Worm (Caenorhabditis elegans) whole organism, young adult: Measurements from ENCODE around the gene coq-2.
A peak's percentile ranks its signal among the peaks of the same experiment; 100 is the strongest.

Experiments
- B0336.3 ChIP-seq: fragments of 200-800 bp; sonication (Bioruptor generic); IDR thresholded peaks from 2 replicates; pipeline ENCODE4 v1.3.6; 2022; ENCODE audit warnings: missing genetic modification characterization, missing compliant biosample characterization
- C17E4.6 ChIP-seq: fragments of 200-800 bp; sonication (Bioruptor generic); IDR thresholded peaks from 2 replicates; pipeline ENCODE4 v1.3.6; 2022; ENCODE audit warnings: missing genetic modification reagents, missing genetic modification characterization, missing compliant biosample characterization
- D2030.7 ChIP-seq: fragments of 200-800 bp; sonication (Bioruptor generic); IDR thresholded peaks from 2 replicates; pipeline ENCODE4 v1.3.6; 2022; ENCODE audit warnings: missing genetic modification reagents, missing genetic modification characterization, missing compliant biosample characterization
- F10E7.11 ChIP-seq: sonication (generic microtip); optimal IDR thresholded peaks from 2 replicates; lab custom pipeline; 2017; ENCODE audit warnings: mild to moderate bottlenecking, missing genetic modification characterization, moderate library complexity, missing compliant biosample characterization
- F22D6.2 ChIP-seq: sonication (generic microtip); optimal IDR thresholded peaks from 2 replicates; lab custom pipeline; 2016; ENCODE audit warnings: mild to moderate bottlenecking, missing genetic modification characterization, missing compliant biosample characterization
- F23B12.7 ChIP-seq: sonication (generic microtip); optimal IDR thresholded peaks from 2 replicates; lab custom pipeline; 2017; ENCODE audit warnings: missing genetic modification characterization, mild to moderate bottlenecking, missing compliant biosample characterization, antibody characterized with exemption, moderate library complexity; ENCODE audit not compliant: insufficient read depth
- F37B4.10 ChIP-seq: fragments of 200-800 bp; sonication (Bioruptor generic); IDR thresholded peaks from 2 replicates; pipeline ENCODE4 v1.3.6; 2022; ENCODE audit warnings: missing genetic modification characterization, missing compliant biosample characterization
- F57A8.1 ChIP-seq: fragments of 200-800 bp; sonication (Bioruptor generic); optimal IDR thresholded peaks from 2 replicates; lab custom pipeline; 2018; ENCODE audit warnings: mild to moderate bottlenecking, missing genetic modification characterization, moderate library complexity, missing compliant biosample characterization
- T07F8.4 ChIP-seq: sonication (generic microtip); optimal IDR thresholded peaks from 2 replicates; lab custom pipeline; 2016; ENCODE audit warnings: mild to moderate bottlenecking, missing genetic modification characterization, moderate library complexity, missing compliant biosample characterization
- T26A5.8 ChIP-seq: sonication (generic microtip); optimal IDR thresholded peaks from 2 replicates; lab custom pipeline; 2016; ENCODE audit warnings: missing genetic modification characterization, missing compliant biosample characterization
- Y56A3A.18 ChIP-seq: fragments of 200-800 bp; sonication (Bioruptor generic); IDR thresholded peaks from 2 replicates; pipeline ENCODE4 v1.3.6; 2022; ENCODE audit warnings: missing genetic modification reagents, missing genetic modification characterization, missing compliant biosample characterization
- aptf-3 ChIP-seq: fragments of 200-800 bp; sonication (Bioruptor generic); IDR thresholded peaks from 2 replicates; pipeline ENCODE4 v1.3.6; 2022; ENCODE audit warnings: missing genetic modification characterization, missing compliant biosample characterization
- atf-7 ChIP-seq: sonication (generic microtip); optimal IDR thresholded peaks from 2 replicates; lab custom pipeline; 2017; ENCODE audit warnings: mild to moderate bottlenecking, missing genetic modification characterization, missing compliant biosample characterization
- attf-3 ChIP-seq: fragments of 200-800 bp; sonication (Bioruptor generic); conservative IDR thresholded peaks from 2 replicates; pipeline ENCODE4 v1.3.6; 2022; ENCODE audit warnings: missing genetic modification reagents, missing genetic modification characterization, missing compliant biosample characterization
- bed-1 ChIP-seq: fragments of 200-800 bp; sonication (Bioruptor generic); IDR thresholded peaks from 2 replicates; pipeline ENCODE4 v1.3.6; 2022; ENCODE audit warnings: missing genetic modification reagents, missing genetic modification characterization, missing compliant biosample characterization
- ccch-3 ChIP-seq: fragments of 200-800 bp; sonication (Bioruptor generic); optimal IDR thresholded peaks from 2 replicates; lab custom pipeline; 2018; ENCODE audit warnings: mild to moderate bottlenecking, missing genetic modification characterization, missing compliant biosample characterization
- ceh-100 ChIP-seq: fragments of 200-800 bp; sonication (Bioruptor generic); IDR thresholded peaks from 2 replicates; pipeline ENCODE4 v1.3.6; 2022; ENCODE audit warnings: missing genetic modification reagents, missing genetic modification characterization, missing compliant biosample characterization
- ceh-40 ChIP-seq: fragments of 200-800 bp; sonication (Bioruptor generic); IDR thresholded peaks from 2 replicates; pipeline ENCODE4 v1.3.6; 2022; ENCODE audit warnings: missing genetic modification characterization, missing compliant biosample characterization
- ceh-79 ChIP-seq: sonication (generic microtip); optimal IDR thresholded peaks from 2 replicates; lab custom pipeline; 2017; ENCODE audit warnings: mild to moderate bottlenecking, missing genetic modification characterization, missing compliant biosample characterization
- ceh-91 ChIP-seq: fragments of 200-800 bp; sonication (Bioruptor generic); IDR thresholded peaks from 2 replicates; pipeline ENCODE4 v1.3.6; 2022; ENCODE audit warnings: missing genetic modification reagents, missing genetic modification characterization, missing compliant biosample characterization
- die-1 ChIP-seq: sonication (generic microtip); optimal IDR thresholded peaks from 2 replicates; lab custom pipeline; 2016; ENCODE audit warnings: missing genotype, mild to moderate bottlenecking, missing genetic modification characterization, missing compliant biosample characterization
- egrh-3 ChIP-seq: fragments of 200-800 bp; sonication (Bioruptor generic); IDR thresholded peaks from 2 replicates; pipeline ENCODE4 v1.3.6; 2022; ENCODE audit warnings: missing genetic modification reagents, missing genetic modification characterization, missing compliant biosample characterization
- ets-4 ChIP-seq: fragments of 200-800 bp; sonication (Bioruptor generic); optimal IDR thresholded peaks from 2 replicates; lab custom pipeline; 2018; ENCODE audit warnings: mild to moderate bottlenecking, missing genetic modification characterization, missing compliant biosample characterization
- gei-17 ChIP-seq: fragments of 200-800 bp; sonication (Bioruptor generic); optimal IDR thresholded peaks from 2 replicates; lab custom pipeline; 2018; ENCODE audit warnings: mild to moderate bottlenecking, missing genetic modification characterization, missing compliant biosample characterization
- hlh-12 ChIP-seq: sonication (generic microtip); optimal IDR thresholded peaks from 2 replicates; lab custom pipeline; 2016; ENCODE audit warnings: missing genetic modification characterization, missing compliant biosample characterization
- hsf-1 ChIP-seq: fragments of 200-800 bp; sonication (Bioruptor generic); IDR thresholded peaks from 2 replicates; pipeline ENCODE4 v1.3.6; 2022; ENCODE audit warnings: missing genetic modification reagents, missing genetic modification characterization, missing compliant biosample characterization
- let-526 ChIP-seq: fragments of 200-800 bp; sonication (Bioruptor generic); IDR thresholded peaks from 2 replicates; pipeline ENCODE4 v1.3.6; 2022; ENCODE audit warnings: missing genetic modification reagents, missing genetic modification characterization, missing compliant biosample characterization
- lin-54 ChIP-seq: fragments of 200-800 bp; sonication (Bioruptor generic); optimal IDR thresholded peaks from 2 replicates; lab custom pipeline; 2018; ENCODE audit warnings: mild to moderate bottlenecking, missing genetic modification characterization, missing compliant biosample characterization
- lsl-1 ChIP-seq: fragments of 200-800 bp; sonication (Bioruptor generic); optimal IDR thresholded peaks from 2 replicates; lab custom pipeline; 2018; ENCODE audit warnings: mild to moderate bottlenecking, missing genetic modification characterization, moderate library complexity, missing compliant biosample characterization
- madf-10 ChIP-seq: sonication (generic microtip); optimal IDR thresholded peaks from 2 replicates; lab custom pipeline; 2016; ENCODE audit warnings: mild to moderate bottlenecking, missing genetic modification characterization, missing compliant biosample characterization
- mcd-1 ChIP-seq: fragments of 200-800 bp; sonication (Bioruptor generic); IDR thresholded peaks from 2 replicates; pipeline ENCODE4 v1.3.6; 2022; ENCODE audit warnings: missing genetic modification reagents, missing genetic modification characterization, missing compliant biosample characterization
- mxl-1 ChIP-seq: sonication (generic microtip); optimal IDR thresholded peaks from 2 replicates; lab custom pipeline; 2016; ENCODE audit warnings: missing genetic modification characterization, missing compliant biosample characterization
- nfya-1 ChIP-seq: sonication (generic microtip); optimal IDR thresholded peaks from 2 replicates; lab custom pipeline; 2017; ENCODE audit warnings: antibody characterized with exemption, missing compliant biosample characterization, missing genetic modification characterization, borderline replicate concordance; ENCODE audit not compliant: insufficient read depth
- nfyb-1 ChIP-seq: fragments of 200-800 bp; sonication (Bioruptor generic); IDR thresholded peaks from 2 replicates; pipeline ENCODE4 v1.3.6; 2022; ENCODE audit warnings: missing genetic modification reagents, missing genetic modification characterization, missing compliant biosample characterization
- nhr-179 ChIP-seq: sonication (generic microtip); optimal IDR thresholded peaks from 2 replicates; lab custom pipeline; 2016; ENCODE audit warnings: mild to moderate bottlenecking, missing genetic modification characterization, missing compliant biosample characterization
- nhr-27 ChIP-seq: fragments of 200-800 bp; sonication (Bioruptor generic); optimal IDR thresholded peaks from 2 replicates; lab custom pipeline; 2018; ENCODE audit warnings: mild to moderate bottlenecking, missing genetic modification characterization, moderate library complexity, missing compliant biosample characterization
- nhr-80 ChIP-seq: sonication (generic microtip); optimal IDR thresholded peaks from 2 replicates; lab custom pipeline; 2016; ENCODE audit warnings: missing genetic modification characterization, missing compliant biosample characterization
- rpc-1 ChIP-seq, 2 experiments: fragments of 150-350 bp in 1 of 2; sonication (generic microtip) in 1 of 2; optimal IDR thresholded peaks; 2 replicates each; lab custom pipeline; 2014 to 2018; ENCODE audit warnings: missing biosample characterization in 1 of 2, missing genetic modification characterization in 1 of 2, missing genetic modification reagents in 1 of 2, missing genotype in 1 of 2
- snpc-1.3 ChIP-seq: sonication (generic microtip); optimal IDR thresholded peaks from 2 replicates; lab custom pipeline; 2017; ENCODE audit warnings: missing genetic modification characterization, mild to moderate bottlenecking, missing compliant biosample characterization, antibody characterized with exemption, moderate library complexity, missing genotype, missing genetic modification reagents; ENCODE audit not compliant: insufficient read depth
- snpc-4 ChIP-seq, 5 experiments: fragments of 150-350 bp in 1 of 5; sonication (generic microtip) in 4 of 5; optimal IDR thresholded peaks; 2 replicates each; lab custom pipeline; 2014 to 2018; ENCODE audit warnings: missing genetic modification characterization in 5 of 5, missing biosample characterization in 3 of 5, antibody characterized with exemption in 2 of 5, mild to moderate bottlenecking in 2 of 5, missing compliant biosample characterization in 2 of 5, missing genotype in 2 of 5, moderate library complexity in 2 of 5, missing genetic modification reagents in 1 of 5
- unc-62 ChIP-seq: fragments of 150-350 bp; optimal IDR thresholded peaks from 2 replicates; lab custom pipeline; 2014; ENCODE audit warnings: missing biosample characterization, missing genetic modification reagents, missing genetic modification characterization
- xnd-1 ChIP-seq: sonication (generic microtip); optimal IDR thresholded peaks from 2 replicates; lab custom pipeline; 2016; ENCODE audit warnings: missing genotype, missing genetic modification reagents, missing genetic modification characterization, missing compliant biosample characterization
- zim-3 ChIP-seq: sonication (generic microtip); optimal IDR thresholded peaks from 2 replicates; lab custom pipeline; 2017; ENCODE audit warnings: mild to moderate bottlenecking, missing genetic modification characterization, moderate library complexity, missing compliant biosample characterization
- ztf-18 ChIP-seq: sonication (generic microtip); optimal IDR thresholded peaks from 2 replicates; lab custom pipeline; 2016; ENCODE audit warnings: missing genotype, mild to moderate bottlenecking, missing genetic modification characterization, missing compliant biosample characterization
- ztf-26 ChIP-seq: sonication (generic microtip); optimal IDR thresholded peaks from 2 replicates; lab custom pipeline; 2017; ENCODE audit warnings: missing genetic modification characterization, missing compliant biosample characterization
- ztf-28 ChIP-seq: fragments of 200-800 bp; sonication (Bioruptor generic); IDR thresholded peaks from 2 replicates; pipeline ENCODE4 v1.3.6; 2022; ENCODE audit warnings: missing genetic modification reagents, missing genetic modification characterization, missing compliant biosample characterization
- ztf-6 ChIP-seq: fragments of 200-800 bp; sonication (Bioruptor generic); IDR thresholded peaks from 2 replicates; pipeline ENCODE4 v1.3.6; 2022; ENCODE audit warnings: missing genetic modification reagents, missing genetic modification characterization, missing compliant biosample characterization

Gene coq-2

DNA sequence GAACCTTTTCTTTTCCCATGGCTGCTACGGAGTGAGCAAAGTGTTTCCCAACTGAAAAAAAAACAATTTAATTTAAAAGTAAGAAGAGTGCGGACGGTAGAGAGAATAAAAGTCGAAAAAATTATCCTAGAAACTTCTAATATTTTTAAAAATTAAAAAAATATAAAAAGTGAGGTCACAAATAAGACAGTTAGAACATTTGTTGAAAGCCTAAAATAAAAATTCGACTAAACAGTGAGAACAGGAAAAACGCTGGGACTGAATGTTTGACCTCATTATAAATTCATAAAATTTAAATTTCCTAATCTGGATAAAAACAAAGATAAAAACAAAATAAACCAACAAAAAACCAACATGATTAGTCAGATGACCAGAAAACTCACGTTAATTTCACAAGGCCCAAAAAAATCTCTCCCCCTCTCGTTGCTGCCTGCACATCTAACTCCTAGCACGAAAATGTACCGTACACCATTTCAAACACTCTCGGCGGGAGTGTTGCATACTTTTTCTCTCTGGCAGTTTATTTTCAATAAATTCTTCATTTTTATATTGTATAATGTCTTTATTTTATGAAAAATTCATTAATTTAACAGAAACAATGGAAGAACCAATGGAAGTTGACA, 36.0 kb downstream of the coq-2 start, which contains the start of the genes eef-1A.1 and rfc-4:
Gene eef-1A.1, minus strand, starts transcription at position 51 of the 623 bp plus-strand sequence.
Gene rfc-4, plus strand, starts transcription at position 592 of the 623 bp plus-strand sequence.
- peak; percentile 91 for TF ChIP-seq attf-3
- peak; percentile 71; the same call in 1 of the 2 replicates for TF ChIP-seq let-526
- TF ChIP-seq F57A8.1 (GFP tag; lab: Kevin White, UChicago), result no peak
- TF ChIP-seq ceh-40 (GFP tag; lab: Robert Waterston, UW), result no peak
- peak; percentile 95 for TF ChIP-seq snpc-1.3
- TF ChIP-seq ceh-91, result peak; percentile 77
- peak; percentile 9 for TF ChIP-seq snpc-4 (GFP tag; optimal IDR thresholded peaks at IDR 0.05; lab: Kevin White, UChicago)
- peak; percentile 73 to 87 (median 80) for TF ChIP-seq snpc-4 (tag; optimal IDR thresholded peaks at IDR 0.05; lab: Kevin White, UChicago)
- TF ChIP-seq hlh-12 (tag; lab: Kevin White, UChicago), result no peak
- TF ChIP-seq ztf-18 (tag; lab: Kevin White, UChicago), result peak; percentile 75
- TF ChIP-seq nhr-27 (tag; lab: Kevin White, UChicago), result no peak
- no peak for TF ChIP-seq nfya-1 (tag; lab: Kevin White, UChicago)
- peak; percentile 68; the same call in 1 of the 2 replicates for TF ChIP-seq ztf-28 (GFP tag; lab: Robert Waterston, UW)
- no peak for TF ChIP-seq nhr-179 (tag; lab: Kevin White, UChicago)
- no peak for TF ChIP-seq ceh-79
- no peak for TF ChIP-seq bed-1 (GFP tag; lab: Robert Waterston, UW)
- TF ChIP-seq D2030.7 (GFP tag; lab: Robert Waterston, UW), result peak; percentile 84
- TF ChIP-seq egrh-3, result peak; percentile 83
- TF ChIP-seq nfyb-1 (GFP tag; lab: Robert Waterston, UW), result peak; percentile 94
- peak; percentile 79 for TF ChIP-seq nhr-80 (tag; lab: Kevin White, UChicago)
- TF ChIP-seq ztf-26 (tag; lab: Kevin White, UChicago), result peak; percentile 82
- TF ChIP-seq T07F8.4 (tag; lab: Kevin White, UChicago), result no peak
- peak; percentile 57 for TF ChIP-seq atf-7 (tag; lab: Kevin White, UChicago)
- TF ChIP-seq F37B4.10 (GFP tag; lab: Robert Waterston, UW), result no peak
- TF ChIP-seq zim-3, result no peak
- TF ChIP-seq lin-54, result peak; percentile 98
- TF ChIP-seq ccch-3 (GFP tag; lab: Kevin White, UChicago), result no peak
- TF ChIP-seq B0336.3 (GFP tag; lab: Robert Waterston, UW), result peak; percentile 79
- TF ChIP-seq die-1 (tag; lab: Kevin White, UChicago), result peak; percentile 18
- peak; percentile 91 for TF ChIP-seq mcd-1 (GFP tag; lab: Robert Waterston, UW)
- TF ChIP-seq madf-10 (tag; lab: Kevin White, UChicago), result peak; percentile 68
- peak; percentile 68 for TF ChIP-seq hsf-1 (GFP tag; lab: Robert Waterston, UW)
- 0 out of 2 replicates have a peak, but pooled peaks have one; percentile 17 for TF ChIP-seq ztf-6
- TF ChIP-seq F22D6.2 (tag; lab: Kevin White, UChicago), result peak; percentile 55
- TF ChIP-seq ets-4 (GFP tag; lab: Kevin White, UChicago), result no peak
- no peak for TF ChIP-seq mxl-1
- TF ChIP-seq gei-17 (GFP tag; lab: Kevin White, UChicago), result peak; percentile 58
- TF ChIP-seq F10E7.11 (tag; lab: Kevin White, UChicago), result no peak
- TF ChIP-seq T26A5.8 (tag; lab: Kevin White, UChicago), result no peak
- TF ChIP-seq lsl-1 (GFP tag; lab: Kevin White, UChicago), result peak; percentile 90
- TF ChIP-seq F23B12.7 (tag; lab: Kevin White, UChicago), result peak; percentile 97
- no peak for TF ChIP-seq unc-62
- TF ChIP-seq rpc-1 (optimal IDR thresholded peaks at IDR 0.05; lab: Kevin White, UChicago), result peak; percentile 16
- TF ChIP-seq rpc-1 (tag; optimal IDR thresholded peaks at IDR 0.05; lab: Kevin White, UChicago), result no peak
- TF ChIP-seq xnd-1 (tag; lab: Kevin White, UChicago), result peak; percentile 47
- TF ChIP-seq C17E4.6, result 0 out of 2 replicates have a peak, but pooled peaks have one; percentile 25
- TF ChIP-seq ceh-100 (GFP tag; lab: Robert Waterston, UW), result peak; percentile 76
- no peak for TF ChIP-seq Y56A3A.18 (GFP tag; lab: Robert Waterston, UW)
- TF ChIP-seq aptf-3, result no peak
